Worm (Caenorhabditis elegans) whole organism, dauer: ENCODE data around the gene Y75B8A.23.

ENCODE experiments used
- unc-62 ChIP-seq: sonication (generic microtip); optimal IDR thresholded peaks from 2 replicates; lab custom pipeline; 2017; ENCODE audit warnings: missing biosample characterization, missing genetic modification reagents, missing genetic modification characterization

Gene Y75B8A.23

DNA sequence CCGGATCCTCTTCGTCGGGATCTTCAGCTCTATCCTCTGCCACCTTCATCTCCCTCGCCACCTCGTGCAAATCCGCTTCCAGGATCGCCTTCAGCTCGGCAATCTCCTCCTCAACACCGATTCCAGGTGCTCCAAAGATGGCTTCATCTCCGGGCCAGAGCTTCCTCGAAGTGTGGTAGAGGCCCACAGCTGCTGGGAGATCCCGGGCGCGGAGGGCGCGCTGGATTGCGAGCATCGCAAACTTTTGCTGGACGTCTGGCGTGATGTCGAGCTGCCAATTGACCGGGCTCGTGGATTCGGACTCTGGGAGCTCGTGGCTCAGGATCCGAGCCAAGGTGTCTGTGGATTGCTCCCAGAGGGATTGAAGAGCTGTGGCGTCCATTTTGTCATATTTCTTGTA is 4.9 kb upstream of the Y75B8A.23 start:
- no peak for TF ChIP-seq unc-62

DNA sequence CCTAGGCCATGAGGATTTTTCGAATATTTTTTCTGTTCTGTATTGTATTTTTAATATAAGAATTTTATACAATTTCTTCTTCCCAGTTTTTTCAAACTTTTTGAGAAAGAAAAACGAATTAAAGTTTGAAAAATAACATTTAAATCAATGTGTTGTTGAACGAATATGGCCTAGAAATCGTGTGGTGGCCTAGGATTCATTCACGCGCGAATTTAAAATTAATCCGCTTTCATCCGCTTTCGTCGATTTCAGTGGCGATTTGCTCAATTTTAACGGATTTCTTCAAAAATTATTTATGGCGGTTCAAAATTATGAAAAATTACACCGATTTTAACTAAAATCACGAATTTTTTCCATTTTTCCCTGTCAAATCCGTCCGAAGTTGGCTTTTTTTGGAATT is 3.1 kb upstream of the Y75B8A.23 start:
- no peak for TF ChIP-seq unc-62

DNA sequence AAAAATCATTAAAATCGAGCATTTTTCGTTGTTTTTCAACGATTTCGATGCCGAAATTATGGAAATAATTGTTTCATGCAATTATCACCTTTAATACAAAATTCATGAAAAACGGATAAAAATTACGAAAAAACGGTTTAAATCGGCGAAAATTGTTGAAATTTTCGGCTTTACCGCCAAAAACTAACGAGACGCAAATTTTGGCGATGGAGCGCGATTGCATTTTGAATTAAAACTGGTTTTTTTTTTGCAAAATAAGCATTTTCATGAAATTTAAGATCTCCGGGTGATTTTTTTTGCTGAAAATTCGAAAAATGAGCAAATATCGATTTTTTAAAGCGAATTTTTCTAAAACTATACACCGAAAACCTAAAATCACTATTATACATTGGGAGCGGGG is 718 bp downstream of the Y75B8A.23 start:
- TF ChIP-seq unc-62 = no peak

DNA sequence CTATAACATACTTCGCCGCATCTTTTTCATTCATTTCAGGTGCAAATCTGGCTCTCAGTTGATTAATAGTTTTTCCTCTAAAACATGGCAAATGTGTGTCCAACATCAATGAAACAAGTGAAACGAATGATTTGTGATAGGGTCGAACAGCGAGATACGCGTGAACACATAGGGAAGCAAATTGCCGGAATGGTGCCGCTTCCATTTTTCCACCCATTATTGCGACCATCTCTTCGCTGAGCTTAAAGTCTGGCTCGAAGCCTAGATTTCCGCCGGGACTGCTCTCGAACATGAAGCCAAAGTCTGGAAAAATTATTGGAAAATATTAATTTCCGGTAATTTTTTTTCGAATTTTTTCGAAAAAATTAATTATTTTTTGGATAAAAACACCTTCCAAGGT is 2.9 kb downstream of the Y75B8A.23 start:
- no peak for TF ChIP-seq unc-62

DNA sequence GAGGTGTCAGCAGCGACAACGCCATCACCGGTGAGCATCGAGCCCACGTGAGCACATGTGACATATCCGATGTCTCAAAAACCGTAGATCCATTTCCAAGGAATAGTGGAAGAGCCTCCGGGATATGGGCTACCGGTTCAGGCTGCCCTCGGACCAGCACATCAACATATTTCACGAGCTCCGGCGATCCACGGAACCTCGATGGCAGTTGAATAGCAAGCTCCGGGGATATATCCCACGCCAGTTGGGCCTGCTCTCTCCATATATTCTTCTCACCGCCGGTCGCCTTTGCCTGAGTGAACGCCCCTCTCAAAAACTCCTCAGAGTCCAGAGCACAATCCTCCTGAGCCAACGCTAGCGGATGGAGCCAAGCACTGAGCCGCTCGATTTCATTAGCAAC is 9.3 kb downstream of the Y75B8A.23 start:
- no peak for TF ChIP-seq unc-62

DNA sequence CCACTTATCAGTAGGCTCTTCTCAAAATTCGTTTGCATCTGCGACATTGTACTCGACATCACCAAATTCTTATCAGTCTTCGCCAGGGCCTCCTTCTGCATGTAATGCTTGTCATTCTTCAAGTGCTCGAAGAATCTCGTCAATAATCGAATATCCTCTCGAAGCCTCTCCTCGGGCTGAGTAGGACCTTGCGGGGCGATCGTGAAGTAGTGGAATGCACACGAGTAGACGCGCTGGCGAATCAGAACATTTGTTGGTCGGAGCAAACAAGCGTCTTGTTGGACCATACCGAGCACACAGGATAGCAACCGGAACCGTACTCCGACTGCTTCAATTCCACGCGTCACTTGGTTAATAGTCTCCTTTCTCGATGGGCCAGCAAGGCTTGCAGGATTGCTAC is 10.0 kb downstream of the Y75B8A.23 start:
- no peak for TF ChIP-seq unc-62

DNA sequence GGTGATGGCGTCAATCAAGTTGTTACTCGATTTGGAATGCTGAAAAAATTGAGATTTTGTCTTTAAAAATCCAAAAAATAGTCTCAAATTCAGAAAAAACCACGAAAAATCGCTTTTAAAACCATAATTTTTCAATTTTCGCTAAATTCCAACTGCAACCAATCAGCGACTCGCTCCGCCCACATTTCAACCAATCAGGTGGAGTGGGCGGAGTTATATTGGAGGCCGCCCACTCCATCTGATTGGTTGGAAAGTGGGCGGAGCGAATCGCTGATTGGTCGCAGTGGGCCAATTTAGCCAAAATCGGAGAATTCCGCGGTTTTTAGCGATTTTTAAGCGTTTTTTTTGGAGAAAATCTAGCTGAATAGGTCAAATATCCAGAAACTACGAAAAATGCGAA is 19.3 kb downstream of the Y75B8A.23 start:
- TF ChIP-seq unc-62 = no peak

DNA sequence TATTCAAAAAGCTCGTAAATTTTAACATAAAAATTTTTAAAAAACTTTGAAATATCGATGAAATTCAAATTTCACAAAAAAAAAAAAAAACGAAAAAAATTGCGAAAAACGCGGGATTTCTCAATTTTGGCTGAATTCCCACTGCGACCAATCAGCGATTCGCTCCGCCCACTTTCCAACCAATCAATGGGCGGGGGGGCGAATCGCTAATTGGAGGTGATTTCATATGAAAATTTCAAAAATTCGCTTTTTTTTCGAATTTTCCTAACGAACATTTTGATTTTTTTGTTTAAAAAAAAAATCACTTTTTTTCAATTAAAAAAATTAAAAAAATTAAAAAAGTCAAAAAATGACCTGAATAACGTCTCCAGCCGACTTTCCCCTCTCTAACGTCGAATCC is 19.9 kb downstream of the Y75B8A.23 start:
- TF ChIP-seq unc-62 = no peak

DNA sequence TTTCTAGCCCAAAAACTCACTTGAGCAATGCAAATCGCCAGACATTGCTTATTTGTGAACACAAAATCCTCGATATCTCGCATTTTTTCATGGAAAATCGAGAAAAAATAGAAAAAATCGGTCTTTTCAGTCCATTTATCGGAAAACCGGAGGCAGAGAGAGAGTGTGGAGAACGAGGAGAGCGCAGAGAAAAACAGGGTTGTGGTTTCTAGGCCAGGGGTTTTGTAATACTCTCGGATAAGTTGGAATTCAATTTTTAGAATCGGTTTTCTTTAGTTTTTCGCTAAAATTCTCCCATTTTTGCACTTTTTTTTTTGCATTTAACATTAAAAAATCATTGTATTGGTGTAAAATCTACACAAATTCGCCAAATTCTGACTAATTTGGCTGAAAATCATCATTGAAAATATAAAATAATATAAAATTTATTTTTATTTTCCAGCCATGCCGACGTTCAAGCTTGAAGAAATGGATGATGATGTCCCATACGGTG is 23.2 kb downstream of the Y75B8A.23 start, which contains the start of the genes Y75B8A.24 and Y75B8A.25:
TSS of gene Y75B8A.24 (minus strand) at position 155 of the 493 bp plus-strand sequence.
TSS of gene Y75B8A.25 (plus strand) at position 443 of the 493 bp plus-strand sequence.
- no peak for TF ChIP-seq unc-62

DNA sequence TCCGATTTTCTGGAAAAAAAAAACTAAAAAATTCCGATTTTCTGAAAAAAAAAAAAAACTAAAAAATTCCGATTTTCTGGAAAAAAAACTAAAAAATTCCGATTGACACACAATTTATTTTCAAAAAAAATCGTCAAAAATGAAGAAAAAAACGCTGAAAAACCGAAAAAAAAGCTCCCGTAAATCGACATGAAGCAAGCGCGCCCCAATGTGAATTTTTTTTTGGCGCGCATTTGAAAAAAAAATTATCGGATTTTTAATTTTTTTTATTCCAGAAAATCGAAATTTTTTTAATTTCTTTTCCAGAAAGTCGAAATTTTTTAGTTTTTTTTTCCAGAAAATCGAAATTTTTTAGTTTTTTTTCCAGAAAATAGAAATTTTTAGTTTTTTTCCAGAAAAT is 28.3 kb downstream of the Y75B8A.23 start:
- no peak for TF ChIP-seq unc-62

DNA sequence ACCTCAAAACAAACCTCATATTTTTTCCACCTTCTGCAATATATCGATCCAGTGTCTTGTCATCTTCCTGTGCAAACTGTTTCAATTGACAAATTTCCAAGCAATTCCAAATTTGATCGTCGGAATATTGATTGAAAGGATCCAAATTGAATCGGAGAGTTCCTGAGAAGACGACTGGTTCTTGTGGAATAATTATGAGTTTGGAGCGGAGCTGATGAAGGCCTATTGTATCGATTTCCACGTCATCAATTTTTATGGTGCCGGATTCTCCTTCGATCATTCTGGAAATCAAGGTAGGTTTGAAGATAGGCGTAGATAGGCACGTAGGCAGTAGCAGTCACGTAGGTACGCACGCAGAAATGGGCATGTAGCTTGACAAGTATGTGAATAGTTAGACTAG is 33.7 kb downstream of the Y75B8A.23 start:
- no peak for TF ChIP-seq unc-62

DNA sequence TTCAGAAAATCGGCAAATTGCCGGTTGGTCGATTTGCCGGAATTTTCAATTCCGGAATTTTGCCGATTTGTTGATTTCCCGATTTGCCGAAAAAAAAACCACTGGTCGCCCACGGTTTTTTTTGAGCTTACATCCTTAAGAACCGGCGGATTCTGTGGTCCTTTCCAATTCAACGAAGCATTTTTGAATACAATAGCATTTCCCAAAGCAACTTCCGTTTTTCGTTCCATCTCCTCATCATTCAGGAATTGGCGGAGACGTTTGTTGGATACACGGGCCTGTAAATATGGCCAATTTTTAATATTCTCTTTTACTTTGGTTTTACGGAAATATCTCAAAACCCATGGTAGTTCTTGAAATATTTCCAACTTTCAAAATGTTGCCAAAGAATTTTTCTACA is 42.0 kb downstream of the Y75B8A.23 start:
- TF ChIP-seq unc-62 = no peak

DNA sequence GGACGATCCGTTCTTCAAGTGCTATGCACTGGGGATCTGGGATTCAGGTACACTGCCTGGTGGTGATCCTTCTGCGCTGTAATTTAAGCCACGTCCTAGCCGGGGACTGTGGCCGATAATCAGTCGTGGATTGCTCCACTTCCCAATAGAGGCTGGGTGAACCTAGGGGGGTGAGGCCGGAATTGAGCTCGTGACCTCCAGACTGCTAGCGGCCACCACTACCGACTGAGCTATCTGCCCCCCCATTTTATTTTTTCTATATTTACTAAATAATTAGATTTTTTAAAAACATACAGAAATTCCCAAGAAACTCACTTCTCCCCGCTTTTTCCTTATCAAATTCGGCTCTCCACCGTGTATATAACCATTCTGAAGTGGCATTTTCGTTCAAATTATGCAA is 46.8 kb downstream of the Y75B8A.23 start:
- no peak for TF ChIP-seq unc-62

DNA sequence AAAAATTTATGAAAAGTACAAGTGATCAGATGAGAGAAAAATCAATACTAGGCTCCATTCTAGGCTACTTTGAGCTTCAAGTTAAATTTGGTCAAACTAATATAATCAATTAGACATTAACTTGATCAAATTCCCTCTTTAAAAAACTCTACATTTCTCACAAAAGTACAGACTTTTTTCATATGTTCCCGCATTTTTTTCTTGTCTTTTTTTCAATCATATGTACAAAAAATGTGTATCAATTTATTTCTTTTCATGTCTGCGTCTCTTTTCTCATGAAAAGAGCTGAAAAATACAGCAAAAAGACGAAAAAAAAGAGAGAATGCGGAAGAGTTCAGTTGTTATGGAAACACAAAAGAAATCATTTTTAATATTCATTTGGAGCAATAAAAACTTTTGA is 48.8 kb downstream of the Y75B8A.23 start:
- TF ChIP-seq unc-62 = no peak
